Fruit fly (Drosophila melanogaster): ENCODE measurements around the gene Tsf2.

dm6 chr3L:12557736-12558135 is 24.2 kb upstream of the Tsf2 start:
- no peak for TF ChIP-seq psq (optimal IDR thresholded peaks at IDR 0.05)
- no peak for TF ChIP-seq insv (optimal IDR thresholded peaks at IDR 0.05)
- no peak for TF ChIP-seq h (optimal IDR thresholded peaks at IDR 0.05)
- no peak for TF ChIP-seq Sin3A (optimal IDR thresholded peaks at IDR 0.05)
- no peak for TF ChIP-seq Myc (optimal IDR thresholded peaks at IDR 0.05)

Measured in Kc167 (cell line).